Fruit fly (Drosophila melanogaster): Measurements from ENCODE around the gene ATPsynCF6.

Gene ATPsynCF6

dm6 chr3R:23334866-23335265, 21.0 kb downstream of the ATPsynCF6 start (continued):
- no peak for TF ChIP-seq pan (optimal IDR thresholded peaks at IDR 0.05)
- peak in 1 of 2 experiments; percentile 55 for TF ChIP-seq pan (GFP tag; optimal IDR thresholded peaks at IDR 0.05 in 1 of 2, IDR thresholded peaks at IDR 0.05 in 1 of 2)
- peak; percentile 53; the same call in 1 of the 3 replicates for TF ChIP-seq Dbx (GFP tag; IDR thresholded peaks at IDR 0.05)
- no peak for TF ChIP-seq HmgD (GFP tag; optimal IDR thresholded peaks at IDR 0.05)
- TF ChIP-seq dpn (GFP tag; optimal IDR thresholded peaks at IDR 0.05): peak; percentile 14 to 44
- no peak; the same call in 1 of the 2 replicates for TF ChIP-seq Rx (GFP tag; IDR thresholded peaks at IDR 0.05)
- no peak for TF ChIP-seq CG12299 (tag; optimal IDR thresholded peaks at IDR 0.05)
- no peak for TF ChIP-seq CG11398 (GFP tag; optimal IDR thresholded peaks at IDR 0.05)
- TF ChIP-seq gro (GFP tag; optimal IDR thresholded peaks at IDR 0.05): peak; percentile 75
- peak; percentile 51 for TF ChIP-seq Ada2b (GFP tag; IDR thresholded peaks at IDR 0.05)
- peak; percentile 18 to 43 for TF ChIP-seq Pdp1 (GFP tag; optimal IDR thresholded peaks at IDR 0.05)
- TF ChIP-seq Fer3 (tag; optimal IDR thresholded peaks at IDR 0.05): peak; percentile 65
- peak; percentile 15 for TF ChIP-seq lbe (GFP tag; optimal IDR thresholded peaks at IDR 0.05)
- no peak for TF ChIP-seq CG12744 (GFP tag; optimal IDR thresholded peaks at IDR 0.05)
- TF ChIP-seq D19A (tag; optimal IDR thresholded peaks at IDR 0.05): peak; percentile 30
- no peak for TF ChIP-seq CG7928 (GFP tag; optimal IDR thresholded peaks at IDR 0.05)
- TF ChIP-seq dysf (GFP tag; IDR thresholded peaks at IDR 0.05): peak; percentile 58; the same call in 2 of the 3 replicates

- TF ChIP-seq CG13287 (GFP tag; IDR thresholded peaks at IDR 0.05; ENCODE audit: partially characterized antibody) (peak; percentile 39), kah (GFP tag; optimal IDR thresholded peaks at IDR 0.05) (no peak), CG2129 (GFP tag; IDR thresholded peaks at IDR 0.05; ENCODE audit: partially characterized antibody) (no peak), lov (optimal IDR thresholded peaks at IDR 0.05) (no peak), lov (GFP tag; IDR thresholded peaks at IDR 0.05) (no peak), Dfd (GFP tag; optimal IDR thresholded peaks at IDR 0.05) (no peak), CG18262 (tag; optimal IDR thresholded peaks at IDR 0.05) (no peak), CG3995 (GFP tag; optimal IDR thresholded peaks at IDR 0.05) (no peak), CG13123 (GFP tag; optimal IDR thresholded peaks at IDR 0.05) (no peak), CG11723 (GFP tag; optimal IDR thresholded peaks at IDR 0.05) (no peak), CG34224 (GFP tag; IDR thresholded peaks at IDR 0.05; ENCODE audit: partially characterized antibody) (peak; percentile 50; the same call in 2 of the 3 replicates), Fer2 (tag; optimal IDR thresholded peaks at IDR 0.05) (no peak), twi (tag; optimal IDR thresholded peaks at IDR 0.05) (no peak), gt (GFP tag; IDR thresholded peaks at IDR 0.05) (no peak), hb (GFP tag; IDR thresholded peaks at IDR 0.05; ENCODE audit: partially characterized antibody) (no peak), Blimp-1 (GFP tag; optimal IDR thresholded peaks at IDR 0.05) (peak; percentile 98), pzg (GFP tag; optimal IDR thresholded peaks at IDR 0.05) (no peak), Taf1 (GFP tag; IDR thresholded peaks at IDR 0.05) (no peak), en (GFP tag; optimal IDR thresholded peaks at IDR 0.05) (no peak), Hsf (GFP tag; optimal IDR thresholded peaks at IDR 0.05) (no peak), CG17802 (tag; optimal IDR thresholded peaks at IDR 0.05) (no peak), ase (GFP tag; IDR thresholded peaks at IDR 0.05) (no peak), cad (GFP tag; optimal IDR thresholded peaks at IDR 0.05) (no peak), Dek (tag; optimal IDR thresholded peaks at IDR 0.05) (no peak), Eip74EF (GFP tag; optimal IDR thresholded peaks at IDR 0.05) (no peak), sd (tag; optimal IDR thresholded peaks at IDR 0.05) (no peak), HLH4C (GFP tag; IDR thresholded peaks at IDR 0.05; ENCODE audit: partially characterized antibody) (no peak), CG10209 (GFP tag; optimal IDR thresholded peaks at IDR 0.05) (no peak), Antp (GFP tag; optimal IDR thresholded peaks at IDR 0.05) (no peak), grn (GFP tag; optimal IDR thresholded peaks at IDR 0.05) (no peak), dpn (GFP tag; optimal IDR thresholded peaks at IDR 0.05) (peak in 1 of 2 experiments; percentile 19), tgo (GFP tag; IDR thresholded peaks at IDR 0.05) (no peak), CG10462 (GFP tag; optimal IDR thresholded peaks at IDR 0.05) (no peak)
These were observed 21.7 kb downstream of the ATPsynCF6 start for dm6 chr3R:23334036-23334744.

All from whole organism, embryonic.